Worm (Caenorhabditis elegans) whole organism, mixed stage, embryonic: ENCODE data around the gene ZK228.10.

Experiments used
- M03D4.4 ChIP-seq: sonication (generic microtip); optimal IDR thresholded peaks from 2 replicates; lab custom pipeline; 2017; ENCODE audit warnings: mild to moderate bottlenecking, missing genetic modification characterization, missing compliant biosample characterization
- bed-3 ChIP-seq: fragments of 200-800 bp; sonication (Bioruptor generic); optimal IDR thresholded peaks from 3 replicates; lab custom pipeline; 2018; ENCODE audit warnings: mild to moderate bottlenecking, missing genetic modification characterization, moderate library complexity, missing compliant biosample characterization
- blmp-1 ChIP-seq: fragments of 150-350 bp; optimal IDR thresholded peaks from 2 replicates; lab custom pipeline; 2014; ENCODE audit warnings: missing biosample characterization, missing genetic modification characterization
- ceh-39 ChIP-seq: fragments of 150-350 bp; optimal IDR thresholded peaks from 2 replicates; lab custom pipeline; 2014; ENCODE audit warnings: missing biosample characterization, missing genetic modification characterization
- ceh-43 ChIP-seq: fragments of 200-800 bp; sonication (Bioruptor generic); optimal IDR thresholded peaks from 2 replicates; lab custom pipeline; 2018; ENCODE audit warnings: mild to moderate bottlenecking, missing genetic modification characterization, moderate library complexity, missing compliant biosample characterization
- ceh-83 ChIP-seq: fragments of 200-800 bp; sonication (Bioruptor generic); optimal IDR thresholded peaks from 2 replicates; lab custom pipeline; 2018; ENCODE audit warnings: mild to moderate bottlenecking, missing genetic modification characterization, missing compliant biosample characterization
- ces-1 ChIP-seq: fragments of 150-350 bp; optimal IDR thresholded peaks from 2 replicates; lab custom pipeline; 2014; ENCODE audit warnings: missing biosample characterization, missing genetic modification reagents, missing genetic modification characterization
- cnd-1 ChIP-seq: fragments of 200-800 bp; sonication (Bioruptor generic); optimal IDR thresholded peaks from 2 replicates; lab custom pipeline; 2018; ENCODE audit warnings: mild to moderate bottlenecking, missing genetic modification characterization, missing compliant biosample characterization
- drap-1 ChIP-seq: fragments of 200-800 bp; sonication (Bioruptor generic); optimal IDR thresholded peaks from 3 replicates; lab custom pipeline; 2018; ENCODE audit warnings: mild to moderate bottlenecking, missing genetic modification characterization, missing compliant biosample characterization
- elt-1 ChIP-seq: sonication (generic microtip); optimal IDR thresholded peaks from 2 replicates; lab custom pipeline; 2017; ENCODE audit warnings: missing genetic modification characterization, mild to moderate bottlenecking, missing compliant biosample characterization, antibody characterized with exemption, moderate library complexity, borderline replicate concordance; ENCODE audit not compliant: insufficient read depth
- hlh-1 ChIP-seq: fragments of 150-350 bp; optimal IDR thresholded peaks from 2 replicates; lab custom pipeline; 2014; ENCODE audit warnings: missing biosample characterization, missing genetic modification reagents, missing genetic modification characterization
- lin-13 ChIP-seq: fragments of 150-350 bp; optimal IDR thresholded peaks from 2 replicates; lab custom pipeline; 2014; ENCODE audit warnings: missing biosample characterization, missing genetic modification characterization
- lin-32 ChIP-seq: fragments of 200-800 bp; sonication (Bioruptor generic); optimal IDR thresholded peaks from 2 replicates; lab custom pipeline; 2018; ENCODE audit warnings: mild to moderate bottlenecking, missing genetic modification characterization, missing compliant biosample characterization
- mep-1 ChIP-seq: fragments of 150-350 bp; optimal IDR thresholded peaks from 2 replicates; lab custom pipeline; 2017; ENCODE audit warnings: missing biosample characterization, missing genetic modification reagents, missing genetic modification characterization, inconsistent platforms
- nhr-76 ChIP-seq: sonication (generic microtip); optimal IDR thresholded peaks from 2 replicates; lab custom pipeline; 2017; ENCODE audit warnings: missing biosample characterization, missing genetic modification characterization
- pha-4 ChIP-seq: fragments of 150-350 bp; optimal IDR thresholded peaks from 2 replicates; lab custom pipeline; 2018; ENCODE audit warnings: missing biosample characterization, missing genetic modification reagents, missing genetic modification characterization
- snpc-4 ChIP-seq: fragments of 150-350 bp; optimal IDR thresholded peaks from 2 replicates; lab custom pipeline; 2014; ENCODE audit warnings: missing biosample characterization, missing genetic modification characterization
- tbx-8 ChIP-seq: fragments of 200-800 bp; sonication (Bioruptor generic); optimal IDR thresholded peaks from 2 replicates; lab custom pipeline; 2018; ENCODE audit warnings: mild to moderate bottlenecking, missing genetic modification characterization, moderate library complexity, missing compliant biosample characterization
- unc-120 ChIP-seq: sonication (generic microtip); optimal IDR thresholded peaks from 2 replicates; lab custom pipeline; 2017; ENCODE audit warnings: missing genetic modification characterization, missing compliant biosample characterization; ENCODE audit not compliant: poor library complexity, severe bottlenecking
- unc-62 ChIP-seq: fragments of 150-350 bp; optimal IDR thresholded peaks from 2 replicates; lab custom pipeline; 2014; ENCODE audit warnings: missing biosample characterization, missing genetic modification reagents, missing genetic modification characterization
- zip-8 ChIP-seq: fragments of 150-350 bp; optimal IDR thresholded peaks from 2 replicates; lab custom pipeline; 2014; ENCODE audit warnings: missing biosample characterization, missing genetic modification characterization
- ztf-11 ChIP-seq: fragments of 150-350 bp; optimal IDR thresholded peaks from 2 replicates; lab custom pipeline; 2014; ENCODE audit warnings: missing biosample characterization, missing genetic modification characterization

The ZK228.10 gene

ce11 chrV:18491961-18492360 is 35.3 kb downstream of the ZK228.10 start, which contains the start of gene slo-1:
Gene slo-1 (plus strand): TSS chrV:18492261.
- TF ChIP-seq ces-1 (GFP tag; lab: Kevin White, UChicago) (peak; percentile 42), hlh-1 (tag; lab: Kevin White, UChicago) (no peak)

DNA sequence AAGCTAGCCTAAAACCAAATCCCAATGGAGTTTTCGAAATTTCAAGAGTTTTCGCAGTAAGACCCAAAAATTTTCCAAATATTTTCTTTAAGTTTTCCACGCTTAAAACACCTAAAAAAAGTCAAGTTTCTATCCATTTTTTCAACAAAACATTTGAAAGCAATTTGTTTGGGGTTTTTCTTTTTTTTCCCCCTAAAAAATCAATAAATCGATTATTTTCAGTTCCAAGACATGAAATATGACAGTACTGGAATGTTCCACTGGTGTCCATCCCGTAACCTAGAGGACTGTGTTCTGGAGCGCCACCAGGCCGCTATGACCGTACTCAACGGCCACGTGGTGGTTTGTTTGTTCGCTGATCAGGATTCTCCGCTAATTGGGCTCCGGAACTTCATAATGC is 47.9 kb downstream of the ZK228.10 start:
- TF ChIP-seq ztf-11 (tag; lab: Kevin White, UChicago) (no peak), ceh-43 (GFP tag; lab: Kevin White, UChicago) (no peak), M03D4.4 (tag; lab: Kevin White, UChicago) (no peak), lin-13 (tag; lab: Kevin White, UChicago) (no peak), ceh-39 (tag; lab: Kevin White, UChicago) (no peak), elt-1 (tag; lab: Kevin White, UChicago) (no peak), bed-3 (GFP tag; lab: Kevin White, UChicago) (no peak), mep-1 (no peak), unc-62 (GFP tag; lab: Kevin White, UChicago) (no peak), ceh-83 (GFP tag; lab: Kevin White, UChicago) (no peak), zip-8 (tag; lab: Kevin White, UChicago) (no peak)

ce11 chrV:18506772-18507171 is 50.1 kb downstream of the ZK228.10 start:
- TF ChIP-seq cnd-1 (tag; lab: Kevin White, UChicago): no peak
- TF ChIP-seq ceh-83 (GFP tag; lab: Kevin White, UChicago): no peak
- no peak for TF ChIP-seq lin-32 (GFP tag; lab: Kevin White, UChicago)
- no peak for TF ChIP-seq M03D4.4 (tag; lab: Kevin White, UChicago)
- no peak for TF ChIP-seq bed-3 (GFP tag; lab: Kevin White, UChicago)
- TF ChIP-seq mep-1: no peak
- TF ChIP-seq ceh-43 (GFP tag; lab: Kevin White, UChicago): no peak
- no peak for TF ChIP-seq snpc-4
- TF ChIP-seq nhr-76 (tag; lab: Kevin White, UChicago): no peak
- TF ChIP-seq drap-1: no peak
- no peak for TF ChIP-seq blmp-1 (tag; lab: Kevin White, UChicago)
- TF ChIP-seq tbx-8 (GFP tag; lab: Kevin White, UChicago): no peak
- no peak for TF ChIP-seq unc-120
- no peak for TF ChIP-seq pha-4
